Fruit fly (Drosophila melanogaster) whole organism, embryonic: Measurements from ENCODE around the gene CG13097.

Experiments used
- Abd-B ChIP-seq: fragments of 200-800 bp; sonication (Bioruptor generic); optimal IDR thresholded peaks from 2 replicates; lab custom pipeline; 2018; ENCODE audit warnings: missing biosample characterization, mild to moderate bottlenecking, missing genetic modification characterization, moderate library complexity
- CG1024 ChIP-seq: fragments of 200-800 bp; sonication (Bioruptor generic); IDR thresholded peaks from 2 replicates; pipeline ENCODE4 v1.3.6; 2022; ENCODE audit warnings: missing biosample characterization, missing genetic modification characterization
- CG10267 ChIP-seq: fragments of 200-800 bp; sonication (Bioruptor generic); optimal IDR thresholded peaks from 2 replicates; lab custom pipeline; 2018; ENCODE audit warnings: missing biosample characterization, mild to moderate bottlenecking, missing genetic modification characterization, moderate library complexity
- CG12769 ChIP-seq: fragments of 200-800 bp; sonication (Bioruptor generic); optimal IDR thresholded peaks from 2 replicates; lab custom pipeline; 2019; ENCODE audit warnings: missing biosample characterization, mild to moderate bottlenecking, missing genetic modification characterization, moderate library complexity
- CG15514 ChIP-seq: fragments of 200-800 bp; sonication (Bioruptor generic); optimal IDR thresholded peaks from 3 replicates; lab custom pipeline; 2017; ENCODE audit warnings: missing biosample characterization, missing genetic modification characterization, mild to moderate bottlenecking, moderate library complexity, missing genetic modification reagents
- CG17385 ChIP-seq: fragments of 200-800 bp; sonication (Bioruptor generic); optimal IDR thresholded peaks from 3 replicates; lab custom pipeline; 2018; ENCODE audit warnings: missing biosample characterization, mild to moderate bottlenecking, missing genetic modification characterization
- CG18599 ChIP-seq: fragments of 200-800 bp; sonication (Bioruptor generic); optimal IDR thresholded peaks from 3 replicates; lab custom pipeline; 2017; ENCODE audit warnings: missing biosample characterization, missing genetic modification characterization, mild to moderate bottlenecking, moderate library complexity, missing genetic modification reagents
- CG30431 ChIP-seq: fragments of 200-800 bp; sonication (Bioruptor generic); optimal IDR thresholded peaks from 2 replicates; lab custom pipeline; 2017; ENCODE audit warnings: missing biosample characterization, missing genetic modification characterization
- CG31388 ChIP-seq: fragments of 200-800 bp; sonication (Bioruptor generic); optimal IDR thresholded peaks from 2 replicates; lab custom pipeline; 2016; ENCODE audit warnings: missing biosample characterization, missing genetic modification characterization
- CG3726 ChIP-seq: fragments of 200-800 bp; sonication (Bioruptor generic); IDR thresholded peaks from 3 replicates; pipeline ENCODE4, ENCODE4 v1.3.6; 2022; ENCODE audit warnings: missing biosample characterization, missing genetic modification characterization
- CG42726 ChIP-seq: fragments of 200-800 bp; sonication (Bioruptor generic); IDR thresholded peaks from 2 replicates; pipeline ENCODE4 v1.3.6; 2022; ENCODE audit warnings: missing biosample characterization, missing genetic modification characterization; ENCODE audit not compliant: partially characterized antibody
- CG4360 ChIP-seq: fragments of 200-800 bp; sonication (Bioruptor generic); IDR thresholded peaks from 2 replicates; pipeline ENCODE4 v1.3.6; 2022; ENCODE audit warnings: missing biosample characterization, missing genetic modification characterization
- CG4854 ChIP-seq: fragments of 200-800 bp; sonication (Bioruptor generic); optimal IDR thresholded peaks from 2 replicates; lab custom pipeline; 2016; ENCODE audit warnings: missing biosample characterization, missing genetic modification characterization, inconsistent platforms
- CG7271 ChIP-seq: fragments of 200-800 bp; sonication (Bioruptor generic); optimal IDR thresholded peaks from 2 replicates; lab custom pipeline; 2018; ENCODE audit warnings: missing biosample characterization, mild to moderate bottlenecking, missing genetic modification characterization, moderate library complexity
- CG8388 ChIP-seq: fragments of 200-800 bp; sonication (Bioruptor generic); optimal IDR thresholded peaks from 2 replicates; lab custom pipeline; 2019; ENCODE audit warnings: missing biosample characterization, mild to moderate bottlenecking, missing genetic modification characterization, moderate library complexity
- Chrac-16 ChIP-seq: fragments of 200-800 bp; sonication (Bioruptor generic); optimal IDR thresholded peaks from 3 replicates; lab custom pipeline; 2016; ENCODE audit warnings: missing biosample characterization, missing genetic modification characterization
- Dll ChIP-seq: fragments of 200-800 bp; sonication (Bioruptor generic); IDR thresholded peaks from 4 replicates; pipeline ENCODE4 v1.3.6; 2022; ENCODE audit warnings: missing biosample characterization, missing genetic modification characterization; ENCODE audit not compliant: partially characterized antibody
- Dref ChIP-seq: fragments of 200-800 bp; sonication (Bioruptor generic); IDR thresholded peaks from 2 replicates; pipeline ENCODE4 v1.3.6; 2022; ENCODE audit warnings: missing biosample characterization, missing genetic modification characterization
- Elba2 ChIP-seq: fragments of 200-800 bp; sonication (Bioruptor generic); optimal IDR thresholded peaks from 3 replicates; lab custom pipeline; 2016; ENCODE audit warnings: missing biosample characterization, missing genetic modification characterization
- Hr51 ChIP-seq, 2 experiments: fragments of 200-800 bp; sonication (Bioruptor generic); optimal IDR thresholded peaks; 2 replicates in 1 of 2; 3 replicates in 1 of 2; lab custom pipeline; 2016 to 2018; ENCODE audit warnings: missing biosample characterization in 2 of 2, missing genetic modification characterization in 2 of 2, mild to moderate bottlenecking in 1 of 2, moderate library complexity in 1 of 2
- Myb ChIP-seq: fragments of 200-800 bp; sonication (Bioruptor generic); optimal IDR thresholded peaks from 2 replicates; lab custom pipeline; 2016; ENCODE audit warnings: missing biosample characterization, missing genetic modification characterization
- Nf-YC ChIP-seq: fragments of 200-800 bp; optimal IDR thresholded peaks from 3 replicates; lab custom pipeline; 2019; ENCODE audit warnings: missing biosample characterization, mild to moderate bottlenecking, missing genetic modification characterization, moderate library complexity
- amos ChIP-seq: fragments of 200-800 bp; sonication (Bioruptor generic); IDR thresholded peaks from 2 replicates; pipeline ENCODE4 v1.3.6; 2022; ENCODE audit warnings: missing biosample characterization, missing genetic modification characterization; ENCODE audit not compliant: partially characterized antibody
- bbx ChIP-seq: fragments of 200-800 bp; sonication (Bioruptor generic); IDR thresholded peaks from 2 replicates; pipeline ENCODE4 v1.3.6; 2022; ENCODE audit warnings: missing biosample characterization, missing genetic modification characterization; ENCODE audit not compliant: partially characterized antibody
- caup ChIP-seq: fragments of 200-800 bp; sonication (Bioruptor generic); optimal IDR thresholded peaks from 3 replicates; lab custom pipeline; 2017; ENCODE audit warnings: missing biosample characterization, mild to moderate bottlenecking, missing genetic modification characterization, moderate library complexity; ENCODE audit not compliant: severe bottlenecking
- corto ChIP-seq: fragments of 200-800 bp; sonication (Bioruptor generic); optimal IDR thresholded peaks from 2 replicates; lab custom pipeline; 2016; ENCODE audit warnings: missing biosample characterization, mild to moderate bottlenecking, missing genetic modification characterization, moderate library complexity
- croc ChIP-seq: fragments of 200-800 bp; sonication (Bioruptor generic); conservative IDR thresholded peaks from 3 replicates; pipeline ENCODE4 v1.3.6; 2022; ENCODE audit warnings: missing biosample characterization, missing genetic modification characterization
- fd3F ChIP-seq: fragments of 200-800 bp; sonication (Bioruptor generic); optimal IDR thresholded peaks from 2 replicates; lab custom pipeline; 2018; ENCODE audit warnings: missing biosample characterization, mild to moderate bottlenecking, missing genetic modification characterization, moderate library complexity
- fd96Cb ChIP-seq: fragments of 200-800 bp; sonication (Bioruptor generic); optimal IDR thresholded peaks from 2 replicates; lab custom pipeline; 2018; ENCODE audit warnings: missing biosample characterization, mild to moderate bottlenecking, missing genetic modification characterization, moderate library complexity
- fu2 ChIP-seq: fragments of 200-800 bp; sonication (Bioruptor generic); optimal IDR thresholded peaks from 2 replicates; lab custom pipeline; 2016; ENCODE audit warnings: missing biosample characterization, missing genetic modification characterization
- gcm2 ChIP-seq: fragments of 200-800 bp; sonication (Bioruptor generic); optimal IDR thresholded peaks from 2 replicates; lab custom pipeline; 2016; ENCODE audit warnings: missing biosample characterization, missing genetic modification characterization
- hb ChIP-seq: fragments of 200-800 bp; sonication (Bioruptor generic); IDR thresholded peaks from 3 replicates; pipeline ENCODE4 v1.3.6; 2022; ENCODE audit warnings: missing biosample characterization, missing genetic modification characterization; ENCODE audit not compliant: partially characterized antibody
- hbn ChIP-seq: fragments of 200-800 bp; sonication (Bioruptor generic); IDR thresholded peaks from 2 replicates; pipeline ENCODE4 v1.3.6; 2022; ENCODE audit warnings: missing biosample characterization, missing genetic modification characterization; ENCODE audit not compliant: partially characterized antibody
- ind ChIP-seq: fragments of 200-800 bp; sonication (Bioruptor generic); optimal IDR thresholded peaks from 3 replicates; lab custom pipeline; 2016; ENCODE audit warnings: missing biosample characterization, missing genetic modification characterization
- kni ChIP-seq: fragments of 200-800 bp; sonication (Bioruptor generic); optimal IDR thresholded peaks from 3 replicates; lab custom pipeline; 2017; ENCODE audit warnings: mild to moderate bottlenecking, missing biosample characterization, missing genetic modification reagents, missing genetic modification characterization
- lab ChIP-seq: fragments of 200-800 bp; sonication (Bioruptor generic); optimal IDR thresholded peaks from 3 replicates; lab custom pipeline; 2017; ENCODE audit warnings: missing biosample characterization, missing genetic modification characterization, mild to moderate bottlenecking, moderate library complexity, missing genetic modification reagents
- lilli ChIP-seq: fragments of 200-800 bp; sonication (Bioruptor generic); optimal IDR thresholded peaks from 3 replicates; lab custom pipeline; 2016; ENCODE audit warnings: missing biosample characterization, missing genetic modification characterization
- pho ChIP-seq: fragments of 200-800 bp; sonication (Bioruptor generic); optimal IDR thresholded peaks from 2 replicates; lab custom pipeline; 2016; ENCODE audit warnings: missing biosample characterization, missing genetic modification characterization
- pnt ChIP-seq: fragments of 200-800 bp; sonication (Bioruptor generic); optimal IDR thresholded peaks from 3 replicates; lab custom pipeline; 2016; ENCODE audit warnings: missing biosample characterization, missing genetic modification characterization
- pros ChIP-seq: fragments of 200-800 bp; sonication (Bioruptor generic); optimal IDR thresholded peaks from 3 replicates; lab custom pipeline; 2019; ENCODE audit warnings: missing biosample characterization, mild to moderate bottlenecking, missing genetic modification characterization, moderate library complexity
- pzg ChIP-seq: fragments of 200-800 bp; sonication (Bioruptor generic); optimal IDR thresholded peaks from 3 replicates; lab custom pipeline; 2018; ENCODE audit warnings: missing biosample characterization, mild to moderate bottlenecking, missing genetic modification characterization, moderate library complexity
- schlank ChIP-seq: fragments of 200-800 bp; sonication (Bioruptor generic); optimal IDR thresholded peaks from 2 replicates; lab custom pipeline; 2018; ENCODE audit warnings: missing biosample characterization, mild to moderate bottlenecking, missing genetic modification characterization
- slp2 ChIP-seq: fragments of 200-800 bp; sonication (Bioruptor generic); optimal IDR thresholded peaks from 2 replicates; lab custom pipeline; 2016; ENCODE audit warnings: missing biosample characterization, missing genetic modification characterization
- sna ChIP-seq: fragments of 200-800 bp; sonication (Bioruptor generic); IDR thresholded peaks from 2 replicates; pipeline ENCODE4 v1.3.6; 2022; ENCODE audit warnings: missing biosample characterization, missing genetic modification characterization; ENCODE audit not compliant: partially characterized antibody
- twi ChIP-seq: fragments of 200-800 bp; optimal IDR thresholded peaks from 2 replicates; lab custom pipeline; 2019; ENCODE audit warnings: missing biosample characterization, mild to moderate bottlenecking, missing genetic modification characterization, moderate library complexity
- wdn ChIP-seq: fragments of 200-800 bp; sonication (Bioruptor generic); IDR thresholded peaks from 2 replicates; pipeline ENCODE4 v1.3.6; 2022; ENCODE audit warnings: missing biosample characterization, missing genetic modification characterization

Gene CG13097

DNA sequence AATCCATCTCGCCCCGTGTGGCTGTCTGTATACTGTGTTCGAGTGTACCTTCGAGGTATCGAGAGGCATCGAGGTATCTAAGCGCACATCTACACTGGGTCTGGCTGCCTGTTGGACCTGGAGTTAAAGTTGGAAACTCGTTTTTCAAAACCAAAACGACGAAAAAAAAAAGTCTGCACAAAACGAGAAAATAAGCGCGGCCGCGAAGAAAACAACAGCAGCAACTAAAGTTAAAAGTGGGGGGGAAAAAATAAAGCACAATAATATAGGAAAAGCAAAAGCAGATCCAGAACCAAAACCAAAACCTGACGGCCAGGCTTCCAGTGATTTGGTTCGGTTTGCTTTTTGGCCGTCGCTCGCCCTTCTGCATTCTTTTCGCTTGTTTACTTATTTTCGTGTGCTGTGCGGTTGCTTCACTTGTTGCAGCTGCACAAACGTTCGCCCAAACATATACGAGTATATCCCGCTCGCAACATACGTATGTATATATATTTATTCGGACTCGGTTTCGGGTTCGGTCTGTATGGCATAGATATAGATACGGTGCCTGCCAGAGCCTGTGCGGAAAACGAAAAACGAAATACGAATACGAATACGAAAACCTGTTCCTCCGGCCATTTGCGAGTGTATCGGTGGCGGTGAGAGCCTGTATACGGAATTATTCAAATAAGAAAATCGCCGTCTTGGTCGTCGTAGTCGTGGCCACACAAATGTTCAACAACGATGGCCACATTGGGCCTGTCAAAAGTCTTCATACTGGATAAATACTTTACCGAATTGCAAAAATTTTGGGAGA lies 35.6 kb downstream of the CG13097 start (continued):
- TF ChIP-seq croc (GFP tag; lab: Robert Waterston, UW) (no peak), Hr51 (GFP tag; optimal IDR thresholded peaks at IDR 0.05; lab: Kevin White, UChicago) (no peak), corto (peak; percentile 54)
- TF ChIP-seq, all 482 proteins: peak for 20

DNA sequence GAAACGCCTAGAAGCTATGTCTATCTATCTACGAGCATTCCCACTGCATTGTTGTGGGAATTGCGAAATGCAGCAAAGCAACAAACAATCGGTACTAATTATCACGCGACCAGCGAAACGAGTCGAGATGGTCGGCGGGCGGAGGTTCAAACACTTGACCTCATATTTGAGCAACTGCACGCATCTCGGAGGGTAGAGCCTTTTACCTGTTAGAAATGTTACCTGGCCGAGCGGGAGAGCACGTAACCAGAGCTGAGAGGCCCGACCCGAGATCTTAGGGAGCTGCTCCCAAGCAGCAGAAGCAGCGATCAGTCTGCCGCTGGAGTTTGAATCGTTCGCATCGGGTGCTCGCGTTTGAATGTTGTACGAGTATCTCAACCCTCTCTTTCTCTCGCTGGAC lies 36.3 kb downstream of the CG13097 start:
- TF ChIP-seq CG42726 (GFP tag; lab: Robert Waterston, UW) (no peak), Chrac-16 (GFP tag; lab: Kevin White, UChicago) (no peak), CG10267 (no peak), Elba2 (GFP tag; lab: Kevin White, UChicago) (no peak), CG15514 (no peak), pnt (GFP tag; lab: Kevin White, UChicago) (no peak), wdn (GFP tag; lab: Robert Waterston, UW) (no peak), CG17385 (GFP tag; lab: Kevin White, UChicago) (no peak), fu2 (no peak), fd96Cb (tag; lab: Kevin White, UChicago) (no peak), bbx (GFP tag; lab: Robert Waterston, UW) (no peak), Dll (GFP tag; lab: Robert Waterston, UW) (0 out of 4 replicates have a peak, but pooled peaks have one; percentile 28), lilli (no peak), CG30431 (no peak), caup (GFP tag; lab: Kevin White, UChicago) (no peak), CG18599 (GFP tag; lab: Kevin White, UChicago) (no peak), slp2 (GFP tag; lab: Kevin White, UChicago) (no peak), Dref (GFP tag; lab: Robert Waterston, UW) (no peak), CG3726 (no peak), sna (GFP tag; lab: Robert Waterston, UW) (no peak), Nf-YC (tag; lab: Kevin White, UChicago) (no peak), pzg (GFP tag; lab: Kevin White, UChicago) (no peak), twi (tag; lab: Kevin White, UChicago) (no peak), hb (GFP tag; lab: Robert Waterston, UW) (no peak), gcm2 (GFP tag; lab: Kevin White, UChicago) (no peak), Abd-B (GFP tag; lab: Kevin White, UChicago) (no peak), pho (GFP tag; lab: Kevin White, UChicago) (no peak), CG31388 (GFP tag; lab: Kevin White, UChicago) (no peak), CG1024 (no peak), CG12769 (peak; percentile 84), schlank (tag; lab: Kevin White, UChicago) (no peak), CG4360 (GFP tag; lab: Robert Waterston, UW) (0 out of 2 replicates have a peak, but pooled peaks have one; percentile 15), Myb (no peak), pros (GFP tag; lab: Kevin White, UChicago) (peak; percentile 71), hbn (GFP tag; lab: Robert Waterston, UW) (no peak), CG8388 (GFP tag; lab: Kevin White, UChicago) (no peak), amos (GFP tag; lab: Robert Waterston, UW) (no peak), ind (GFP tag; lab: Kevin White, UChicago) (no peak), kni (GFP tag; lab: Kevin White, UChicago) (peak; percentile 75), CG7271 (tag; lab: Kevin White, UChicago) (no peak), CG4854 (no peak), fd3F (no peak), lab (GFP tag; lab: Kevin White, UChicago) (no peak)
